Worm (Caenorhabditis elegans) whole organism, L2 larva: Measurements from ENCODE around the gene cky-1.

ENCODE experiments used
- dmd-4 ChIP-seq: sonication (generic microtip); optimal IDR thresholded peaks from 2 replicates; lab custom pipeline; 2017; ENCODE audit warnings: missing biosample characterization, missing genetic modification characterization
- lsy-2 ChIP-seq, 2 experiments: fragments of 150-350 bp in 1 of 2; sonication (generic microtip) in 1 of 2; optimal IDR thresholded peaks; 2 replicates each; lab custom pipeline; 2014 to 2017; ENCODE audit warnings: missing biosample characterization in 2 of 2, missing genetic modification characterization in 2 of 2
- skn-1 ChIP-seq: sonication (generic microtip); optimal IDR thresholded peaks from 2 replicates; lab custom pipeline; 2017; ENCODE audit warnings: missing biosample characterization, missing genetic modification characterization

DNA sequence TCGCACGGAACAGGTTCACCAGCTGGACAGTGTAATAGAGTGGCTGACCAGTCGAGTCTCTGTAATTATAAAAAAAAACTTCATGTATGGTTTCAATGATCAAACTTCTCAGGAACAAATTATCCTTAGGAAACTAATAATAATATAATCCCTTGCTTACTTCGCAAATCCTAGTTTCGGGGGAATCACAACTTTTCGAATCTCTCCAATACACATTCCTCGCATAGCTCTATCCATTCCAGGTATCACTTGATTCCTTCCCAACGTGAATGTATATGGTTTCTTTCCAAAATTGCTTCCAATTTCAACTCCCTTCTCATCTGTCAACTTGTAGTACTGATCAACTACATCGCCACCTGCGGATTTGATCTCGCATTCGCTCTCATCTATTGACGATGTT is 49.8 kb downstream of the cky-1 start:
- no peak for TF ChIP-seq lsy-2 (tag; optimal IDR thresholded peaks at IDR 0.05; lab: Kevin White, UChicago)
- TF ChIP-seq dmd-4 (tag; lab: Kevin White, UChicago): no peak
- no peak for TF ChIP-seq skn-1 (tag; lab: Kevin White, UChicago)
